Fruit fly (Drosophila melanogaster): ENCODE measurements around the gene CG3558.

Gene CG3558

dm6 chr2L:3037153-3037579 is 44.5 kb downstream of the CG3558 start, which contains the start of the genes CG17260 and SerRS (continued):
- TF ChIP-seq Dbx (GFP tag; IDR thresholded peaks at IDR 0.05): peak; percentile 95
- TF ChIP-seq toy (GFP tag; IDR thresholded peaks at IDR 0.05): peak; percentile 68; the same call in 1 of the 2 replicates
- no peak for TF ChIP-seq Vsx1 (GFP tag; optimal IDR thresholded peaks at IDR 0.05)
- peak; percentile 99 for TF ChIP-seq Elba2 (GFP tag; optimal IDR thresholded peaks at IDR 0.05)
- TF ChIP-seq CkIIα-i1 (GFP tag; IDR thresholded peaks at IDR 0.05): no peak
- TF ChIP-seq CG12942 (GFP tag; optimal IDR thresholded peaks at IDR 0.05): peak; percentile 92
- TF ChIP-seq CG8924 (tag; optimal IDR thresholded peaks at IDR 0.05): peak; percentile 90
- peak; percentile 87 for TF ChIP-seq CG1233 (GFP tag; optimal IDR thresholded peaks at IDR 0.05)
- TF ChIP-seq eyg (GFP tag; optimal IDR thresholded peaks at IDR 0.05): peak; percentile 76
- TF ChIP-seq B-H2 (GFP tag; optimal IDR thresholded peaks at IDR 0.05): peak; percentile 85
- TF ChIP-seq Deaf1 (tag; optimal IDR thresholded peaks at IDR 0.05): peak; percentile 81
- TF ChIP-seq HmgZ (tag; optimal IDR thresholded peaks at IDR 0.05): peak; percentile 94
- TF ChIP-seq dmrt11E (tag; optimal IDR thresholded peaks at IDR 0.05): peak; percentile 85
- peak; percentile 93 for TF ChIP-seq shn (GFP tag; optimal IDR thresholded peaks at IDR 0.05)
- TF ChIP-seq gcm (GFP tag; optimal IDR thresholded peaks at IDR 0.05): peak; percentile 85
- TF ChIP-seq CG15011 (GFP tag; optimal IDR thresholded peaks at IDR 0.05): peak; percentile 81
- TF ChIP-seq lov (optimal IDR thresholded peaks at IDR 0.05): no peak
- TF ChIP-seq lov (GFP tag; IDR thresholded peaks at IDR 0.05): 0 out of 3 replicates have a peak, but pooled peaks have one; percentile 35
- TF ChIP-seq seq (GFP tag; IDR thresholded peaks at IDR 0.05): peak; percentile 81; the same call in 1 of the 2 replicates
- TF ChIP-seq CG7987 (GFP tag; optimal IDR thresholded peaks at IDR 0.05): peak; percentile 78
- peak; percentile 87 for TF ChIP-seq peb (GFP tag; IDR thresholded peaks at IDR 0.05)
- peak; percentile 76 for TF ChIP-seq mirr (GFP tag; optimal IDR thresholded peaks at IDR 0.05)
- TF ChIP-seq Camta (GFP tag; optimal IDR thresholded peaks at IDR 0.05): peak; percentile 77
- TF ChIP-seq CG6254 (GFP tag; optimal IDR thresholded peaks at IDR 0.05): peak; percentile 65
- TF ChIP-seq wdn (GFP tag; IDR thresholded peaks at IDR 0.05): peak; percentile 88
- peak; percentile 94 for TF ChIP-seq bab2 (GFP tag; optimal IDR thresholded peaks at IDR 0.05)
- peak; percentile 97 for TF ChIP-seq slbo (GFP tag; IDR thresholded peaks at IDR 0.05)
- TF ChIP-seq CG14965 (GFP tag; optimal IDR thresholded peaks at IDR 0.05; ENCODE audit: borderline replicate concordance): no peak
- TF ChIP-seq CG2889 (GFP tag; IDR thresholded peaks at IDR 0.05): peak; percentile 86
- peak; percentile 87 for TF ChIP-seq CG10979 (tag; optimal IDR thresholded peaks at IDR 0.05)
- TF ChIP-seq MBD-R2 (GFP tag; IDR thresholded peaks at IDR 0.05): peak; percentile 98
- no peak for TF ChIP-seq cg (GFP tag; optimal IDR thresholded peaks at IDR 0.05)
- peak; percentile 98 for TF ChIP-seq CG9932 (GFP tag; IDR thresholded peaks at IDR 0.05)
- no peak for TF ChIP-seq h (optimal IDR thresholded peaks at IDR 0.05)
- no peak for TF ChIP-seq z (GFP tag; IDR thresholded peaks at IDR 0.05)
- peak; percentile 72 for TF ChIP-seq CrebB (tag; optimal IDR thresholded peaks at IDR 0.05)
- peak; percentile 87 for TF ChIP-seq CG4854 (GFP tag; optimal IDR thresholded peaks at IDR 0.05)
- peak; percentile 76 to 96 for TF ChIP-seq crp (GFP tag; optimal IDR thresholded peaks at IDR 0.05)
- no peak for TF ChIP-seq D19A (tag; optimal IDR thresholded peaks at IDR 0.05)
- TF ChIP-seq sr (GFP tag; IDR thresholded peaks at IDR 0.05): no peak
- peak; percentile 71 for TF ChIP-seq E2f2 (GFP tag; IDR thresholded peaks at IDR 0.05)
- TF ChIP-seq Hmr (GFP tag; optimal IDR thresholded peaks at IDR 0.05): peak; percentile 92
- TF ChIP-seq Ets97D (GFP tag; optimal IDR thresholded peaks at IDR 0.05): peak; percentile 80
- TF ChIP-seq bcd (GFP tag; optimal IDR thresholded peaks at IDR 0.05): peak; percentile 90
- TF ChIP-seq CG18619 (GFP tag; optimal IDR thresholded peaks at IDR 0.05): peak; percentile 89
- TF ChIP-seq CG15514 (GFP tag; optimal IDR thresholded peaks at IDR 0.05): peak; percentile 88
- TF ChIP-seq CG13424 (tag; optimal IDR thresholded peaks at IDR 0.05): peak; percentile 94
- TF ChIP-seq vnd (GFP tag; IDR thresholded peaks at IDR 0.05; ENCODE audit: partially characterized antibody): peak; percentile 46; the same call in 1 of the 3 replicates
- peak; percentile 92 for TF ChIP-seq az2 (GFP tag; optimal IDR thresholded peaks at IDR 0.05)
- TF ChIP-seq ftz-f1 (GFP tag; optimal IDR thresholded peaks at IDR 0.05): peak; percentile 66
- peak; percentile 96 for TF ChIP-seq CG17361 (GFP tag; IDR thresholded peaks at IDR 0.05)
